Worm (Caenorhabditis elegans) whole organism, early embryonic: ENCODE data around the gene F13A7.11.

Source experiments
- B0310.2 ChIP-seq: sonication (generic microtip); optimal IDR thresholded peaks from 2 replicates; lab custom pipeline; 2016; ENCODE audit warnings: mild to moderate bottlenecking, missing genetic modification characterization, missing compliant biosample characterization
- ama-1 ChIP-seq: fragments of 150-350 bp; optimal IDR thresholded peaks from 2 replicates; lab custom pipeline; 2014
- ceh-36 ChIP-seq: sonication (generic microtip); optimal IDR thresholded peaks from 2 replicates; lab custom pipeline; 2016; ENCODE audit warnings: missing genetic modification characterization, inconsistent platforms, missing compliant biosample characterization
- pes-1 ChIP-seq: fragments of 200-800 bp; sonication (Bioruptor generic); IDR thresholded peaks from 2 replicates; pipeline ENCODE4 v1.3.6; 2022; ENCODE audit warnings: missing genetic modification reagents, missing genetic modification characterization, missing compliant biosample characterization

ce11 chrV:16395739-16396138 lies 635 bp upstream of the F13A7.11 start, which contains the start of gene F13A7.12:
- TF ChIP-seq B0310.2 (tag; lab: Kevin White, UChicago) = no peak
- no peak for TF ChIP-seq ama-1 (lab: Kevin White, UChicago)
- TF ChIP-seq pes-1 (GFP tag; lab: Robert Waterston, UW) = no peak
- TF ChIP-seq ceh-36 (tag; lab: Kevin White, UChicago) = no peak
